Worm (Caenorhabditis elegans): ENCODE data around the gene ddn-3.

DNA sequence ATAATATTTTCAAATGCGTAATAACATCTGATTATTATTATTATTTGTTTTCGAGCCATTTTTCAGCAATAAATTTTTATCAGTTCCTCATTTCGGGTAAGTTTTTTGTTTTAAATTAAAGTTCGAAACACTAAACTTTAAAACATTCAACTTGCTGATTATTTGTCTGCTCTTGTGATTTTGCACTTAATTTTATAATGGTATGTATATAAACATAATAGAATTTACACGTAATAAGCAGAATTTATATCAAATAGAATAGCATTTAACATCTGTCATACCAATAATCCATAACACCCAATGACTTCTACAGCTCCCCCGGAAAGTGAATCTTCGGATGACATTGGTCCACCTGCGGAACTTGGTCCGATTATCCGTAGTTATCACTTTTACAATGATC, 22.1 kb upstream of the ddn-3 start, which contains the start of gene srm-4:
- TF ChIP-seq jun-1 (tag; optimal IDR thresholded peaks at IDR 0.05): no peak
- TF ChIP-seq fkh-10 (GFP tag; optimal IDR thresholded peaks at IDR 0.05): no peak
- TF ChIP-seq ZK546.5 (tag; optimal IDR thresholded peaks at IDR 0.05): no peak
- TF ChIP-seq ceh-28 (tag; optimal IDR thresholded peaks at IDR 0.05): no peak
- TF ChIP-seq ztf-11 (tag; optimal IDR thresholded peaks at IDR 0.05): no peak
